Worm (Caenorhabditis elegans) whole organism, early embryonic: ENCODE results near the gene sek-5.

Experiments
- F13C5.2 ChIP-seq: sonication (generic microtip); optimal IDR thresholded peaks from 2 replicates; lab custom pipeline; 2017; ENCODE audit warnings: mild to moderate bottlenecking, missing genetic modification characterization, inconsistent platforms, missing compliant biosample characterization
- ama-1 ChIP-seq: fragments of 150-350 bp; optimal IDR thresholded peaks from 2 replicates; lab custom pipeline; 2014
- flt-1 ChIP-seq: fragments of 200-800 bp; sonication (Bioruptor generic); IDR thresholded peaks from 2 replicates; pipeline ENCODE4 v1.3.6; 2022; ENCODE audit warnings: missing genetic modification characterization, missing compliant biosample characterization
- pes-1 ChIP-seq: fragments of 200-800 bp; sonication (Bioruptor generic); IDR thresholded peaks from 2 replicates; pipeline ENCODE4 v1.3.6; 2022; ENCODE audit warnings: missing genetic modification reagents, missing genetic modification characterization, missing compliant biosample characterization
- sea-1 ChIP-seq: fragments of 200-800 bp; sonication (Bioruptor generic); conservative IDR thresholded peaks from 2 replicates; pipeline ENCODE4 v1.3.6; 2022; ENCODE audit warnings: missing genetic modification characterization, missing compliant biosample characterization

- TF ChIP-seq F13C5.2 (tag; lab: Kevin White, UChicago) = no peak
- TF ChIP-seq pes-1 (GFP tag; lab: Robert Waterston, UW) = no peak
- no peak for TF ChIP-seq ama-1 (lab: Kevin White, UChicago)
- no peak for TF ChIP-seq sea-1
- no peak for TF ChIP-seq flt-1 (GFP tag; lab: Robert Waterston, UW)
Measured at ce11 chrX:5387629-5388028, 10.2 kb downstream of the sek-5 start.
